Worm (Caenorhabditis elegans) whole organism, young adult: Measurements from ENCODE around the gene mans-4.

Experiments used
- ZK185.1 ChIP-seq: sonication (generic microtip); optimal IDR thresholded peaks from 2 replicates; lab custom pipeline; 2016; ENCODE audit warnings: mild to moderate bottlenecking, missing genetic modification characterization, missing compliant biosample characterization; ENCODE audit not compliant: poor library complexity, severe bottlenecking
- ama-1 ChIP-seq, 3 experiments: fragments of 150-350 bp in 1 of 3; sonication (generic microtip) in 2 of 3; optimal IDR thresholded peaks; 2 replicates each; lab custom pipeline; 2014 to 2018; ENCODE audit warnings: missing biosample characterization in 2 of 3, missing genetic modification characterization in 2 of 3, missing genetic modification reagents in 2 of 3
- bed-2 ChIP-seq: fragments of 200-800 bp; sonication (Bioruptor generic); IDR thresholded peaks from 2 replicates; pipeline ENCODE4 v1.3.6; 2022; ENCODE audit warnings: missing genetic modification reagents, missing genetic modification characterization, missing compliant biosample characterization
- ceh-91 ChIP-seq: fragments of 200-800 bp; sonication (Bioruptor generic); IDR thresholded peaks from 2 replicates; pipeline ENCODE4 v1.3.6; 2022; ENCODE audit warnings: missing genetic modification reagents, missing genetic modification characterization, missing compliant biosample characterization
- sdz-38 ChIP-seq: sonication (generic microtip); optimal IDR thresholded peaks from 2 replicates; lab custom pipeline; 2016; ENCODE audit warnings: missing genotype, missing genetic modification characterization, missing compliant biosample characterization
- zfh-2 ChIP-seq: fragments of 200-800 bp; sonication (Bioruptor generic); conservative IDR thresholded peaks from 2 replicates; pipeline ENCODE4 v1.3.6; 2022; ENCODE audit warnings: missing genetic modification reagents, missing genetic modification characterization, missing compliant biosample characterization

- TF ChIP-seq ama-1 (optimal IDR thresholded peaks at IDR 0.05; lab: Kevin White, UChicago) (no peak), ama-1 (GFP tag; optimal IDR thresholded peaks at IDR 0.05; lab: Kevin White, UChicago) (no peak), ceh-91 (GFP tag; lab: Robert Waterston, UW) (no peak), sdz-38 (tag; lab: Kevin White, UChicago) (no peak), ZK185.1 (tag; lab: Kevin White, UChicago) (no peak), bed-2 (GFP tag; lab: Robert Waterston, UW) (no peak), zfh-2 (no peak)
Measured at ce11 chrIV:9063518-9063917, 14.9 kb downstream of the mans-4 start.
